Worm (Caenorhabditis elegans) whole organism, midembryonic: ENCODE results near the gene R03G8.6.

ENCODE experiments used
- T22C8.4 ChIP-seq: fragments of 200-800 bp; sonication (Bioruptor generic); IDR thresholded peaks from 2 replicates; pipeline ENCODE4 v1.3.6; 2022; ENCODE audit warnings: missing genetic modification characterization, missing compliant biosample characterization
- cog-1 ChIP-seq: sonication (generic microtip); optimal IDR thresholded peaks from 2 replicates; lab custom pipeline; 2016; ENCODE audit warnings: missing genetic modification characterization, missing compliant biosample characterization
- flt-1 ChIP-seq: fragments of 200-800 bp; sonication (Bioruptor generic); IDR thresholded peaks from 2 replicates; pipeline ENCODE4 v1.3.6; 2022; ENCODE audit warnings: missing genetic modification characterization, missing compliant biosample characterization
- klf-2 ChIP-seq: fragments of 200-800 bp; sonication (Bioruptor generic); conservative IDR thresholded peaks from 2 replicates; pipeline ENCODE4 v1.3.6; 2022; ENCODE audit warnings: missing genetic modification reagents, missing genetic modification characterization, missing compliant biosample characterization
- med-1 ChIP-seq: sonication (generic microtip); optimal IDR thresholded peaks from 2 replicates; lab custom pipeline; 2017; ENCODE audit warnings: missing genetic modification characterization, mild to moderate bottlenecking, missing compliant biosample characterization, antibody characterized with exemption, missing genetic modification reagents; ENCODE audit not compliant: insufficient read depth
- ref-1 ChIP-seq: fragments of 200-800 bp; sonication (Bioruptor generic); conservative IDR thresholded peaks from 2 replicates; pipeline ENCODE4 v1.3.6; 2022; ENCODE audit warnings: missing genetic modification reagents, missing genetic modification characterization, missing compliant biosample characterization
- tab-1 ChIP-seq: fragments of 200-800 bp; sonication (Bioruptor generic); IDR thresholded peaks from 2 replicates; pipeline ENCODE4 v1.3.6; 2022; ENCODE audit warnings: missing genetic modification characterization, missing compliant biosample characterization
- ztf-23 ChIP-seq: fragments of 200-800 bp; sonication (Bioruptor generic); IDR thresholded peaks from 2 replicates; pipeline ENCODE4 v1.3.6; 2022; ENCODE audit warnings: missing genetic modification reagents, missing genetic modification characterization, missing compliant biosample characterization
- ztf-29 ChIP-seq: fragments of 200-800 bp; sonication (Bioruptor generic); IDR thresholded peaks from 2 replicates; pipeline ENCODE4 v1.3.6; 2022; ENCODE audit warnings: missing genetic modification reagents, missing genetic modification characterization, missing compliant biosample characterization

Gene R03G8.6

DNA sequence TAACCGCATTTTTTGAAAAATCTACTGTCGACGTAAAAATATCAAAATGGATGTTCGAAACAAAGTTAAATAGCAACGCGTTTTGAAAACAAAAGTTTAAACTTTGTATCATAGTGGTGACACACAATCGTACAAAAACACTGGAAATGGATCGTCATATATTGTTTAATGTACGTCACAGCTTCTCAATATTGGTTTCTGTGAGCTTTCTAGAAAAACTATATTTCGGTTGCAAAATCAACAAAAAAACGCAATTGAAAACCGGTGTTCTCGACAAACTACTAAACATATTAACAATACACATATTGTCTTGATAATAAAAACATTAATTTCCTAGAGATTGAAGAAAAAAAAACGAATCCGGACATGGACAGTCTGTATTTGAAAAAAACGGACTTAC, at the start of gene R03G8.6:
TSS of gene R03G8.6 (minus strand) at position 101 of the 400 bp plus-strand sequence.
- TF ChIP-seq ztf-23 (GFP tag; lab: Robert Waterston, UW): no peak
- TF ChIP-seq cog-1 (tag; lab: Kevin White, UChicago): no peak
- no peak for TF ChIP-seq T22C8.4
- TF ChIP-seq tab-1: no peak
- TF ChIP-seq ztf-29: no peak
- no peak for TF ChIP-seq ref-1 (GFP tag; lab: Robert Waterston, UW)
- no peak for TF ChIP-seq klf-2 (GFP tag; lab: Robert Waterston, UW)
- TF ChIP-seq med-1 (GFP tag; lab: Kevin White, UChicago): no peak
- TF ChIP-seq flt-1: no peak

DNA sequence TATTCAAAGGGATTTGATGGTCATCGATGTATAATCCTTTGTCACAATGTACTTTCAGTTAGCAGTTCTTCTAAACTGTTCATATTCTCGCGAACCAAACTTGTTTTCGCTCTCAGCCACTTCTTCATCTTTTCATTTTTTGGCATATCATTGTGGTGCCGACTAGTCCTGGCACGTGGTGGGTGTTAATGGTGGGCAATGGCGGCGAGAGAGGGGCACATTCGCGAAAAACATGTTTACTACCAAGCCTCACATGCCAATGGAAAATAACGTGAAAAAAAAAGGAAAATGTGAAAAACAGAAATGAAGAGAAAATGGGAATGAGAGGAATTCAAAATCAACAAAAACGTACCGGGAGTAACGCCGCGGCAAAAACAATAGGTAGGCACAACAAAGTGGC, 46.8 kb upstream of the R03G8.6 start:
- no peak for TF ChIP-seq flt-1
- TF ChIP-seq tab-1: no peak
- no peak for TF ChIP-seq ztf-23 (GFP tag; lab: Robert Waterston, UW)
- TF ChIP-seq klf-2 (GFP tag; lab: Robert Waterston, UW): no peak
- no peak for TF ChIP-seq med-1 (GFP tag; lab: Kevin White, UChicago)

DNA sequence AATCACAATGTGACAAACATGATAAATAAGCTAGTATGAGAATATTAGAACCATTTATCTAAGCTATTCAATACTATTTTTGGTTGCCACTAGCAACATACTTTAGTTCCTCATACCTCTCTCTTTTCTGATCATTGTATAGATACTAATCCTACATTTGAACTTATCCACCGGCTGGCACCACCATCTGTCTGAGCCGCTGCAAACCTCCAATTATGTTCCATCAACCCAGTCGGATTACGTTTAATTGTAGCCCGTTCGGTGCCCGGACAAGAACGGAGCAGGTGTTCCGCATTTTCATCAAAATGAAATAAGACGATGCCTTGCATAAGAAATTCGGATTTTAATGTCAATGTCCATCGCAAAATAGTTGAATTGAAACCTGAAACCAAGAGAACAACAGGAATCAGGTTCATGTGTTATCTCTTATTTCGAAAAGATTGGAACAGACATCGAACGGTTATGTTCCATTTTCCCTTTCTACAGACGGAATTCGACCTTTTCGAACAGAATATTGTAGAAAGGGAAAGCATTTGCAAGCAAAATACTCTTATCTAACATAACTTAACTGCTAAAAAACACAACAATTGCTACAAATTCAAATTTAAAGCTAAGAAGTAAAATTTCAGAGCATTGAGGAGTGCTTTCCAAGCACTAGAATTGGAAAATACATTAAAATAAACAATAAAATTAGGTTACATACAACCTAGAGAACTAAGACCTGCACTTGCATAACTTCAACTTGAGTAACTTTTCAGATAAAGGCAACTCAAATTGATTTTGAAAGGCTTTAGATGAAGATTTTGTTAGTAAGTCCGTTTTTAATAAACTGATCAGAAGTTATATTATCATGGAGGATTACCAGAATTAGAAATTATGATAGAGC, 45.9 kb upstream of the R03G8.6 start:
- TF ChIP-seq cog-1 (tag; lab: Kevin White, UChicago) (peak; percentile 13), T22C8.4 (no peak), flt-1 (peak; percentile 49; the same call in 1 of the 2 replicates), tab-1 (no peak), ztf-29 (no peak)

DNA sequence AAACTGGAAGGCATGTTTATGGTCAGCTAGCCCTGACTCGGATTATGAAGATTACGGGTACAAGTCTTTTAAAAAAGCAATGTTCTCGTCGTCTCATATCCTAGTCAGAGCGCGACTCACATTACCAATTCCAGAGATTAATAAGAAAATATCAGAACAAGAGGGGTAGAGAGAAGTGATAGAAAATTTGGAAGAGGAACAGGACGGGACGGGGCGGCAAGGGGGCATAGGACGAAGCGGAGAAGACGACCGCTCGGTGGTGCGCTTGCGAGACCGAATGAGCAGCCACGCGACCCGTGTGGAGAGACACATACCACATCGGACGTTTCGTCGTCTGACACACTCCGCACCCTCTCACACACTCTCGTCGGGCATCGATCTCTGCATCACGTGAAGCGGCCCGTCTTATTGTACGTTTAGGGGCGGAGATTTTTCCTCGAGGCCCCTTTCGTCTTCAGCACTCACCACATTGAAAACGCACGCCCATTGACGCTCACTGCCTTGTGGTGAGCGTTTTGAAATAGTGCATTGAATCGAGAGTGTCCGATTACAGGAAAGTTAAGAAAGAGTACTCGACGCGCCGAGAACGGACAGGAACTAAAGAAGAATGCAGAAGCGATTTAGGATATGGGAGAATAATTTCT, 44.8 kb upstream of the R03G8.6 start:
- TF ChIP-seq klf-2 (GFP tag; lab: Robert Waterston, UW): no peak
- no peak; the same call in 1 of the 2 replicates for TF ChIP-seq ztf-23 (GFP tag; lab: Robert Waterston, UW)
- peak; percentile 79 for TF ChIP-seq tab-1
- peak; percentile 35; the same call in 1 of the 2 replicates for TF ChIP-seq ztf-29
- TF ChIP-seq flt-1: peak; percentile 84
- 0 out of 2 replicates have a peak, but pooled peaks have one; percentile 9 for TF ChIP-seq ref-1 (GFP tag; lab: Robert Waterston, UW)
- peak; percentile 87 for TF ChIP-seq cog-1 (tag; lab: Kevin White, UChicago)
- no peak for TF ChIP-seq med-1 (GFP tag; lab: Kevin White, UChicago)
- peak; percentile 73 for TF ChIP-seq T22C8.4

DNA sequence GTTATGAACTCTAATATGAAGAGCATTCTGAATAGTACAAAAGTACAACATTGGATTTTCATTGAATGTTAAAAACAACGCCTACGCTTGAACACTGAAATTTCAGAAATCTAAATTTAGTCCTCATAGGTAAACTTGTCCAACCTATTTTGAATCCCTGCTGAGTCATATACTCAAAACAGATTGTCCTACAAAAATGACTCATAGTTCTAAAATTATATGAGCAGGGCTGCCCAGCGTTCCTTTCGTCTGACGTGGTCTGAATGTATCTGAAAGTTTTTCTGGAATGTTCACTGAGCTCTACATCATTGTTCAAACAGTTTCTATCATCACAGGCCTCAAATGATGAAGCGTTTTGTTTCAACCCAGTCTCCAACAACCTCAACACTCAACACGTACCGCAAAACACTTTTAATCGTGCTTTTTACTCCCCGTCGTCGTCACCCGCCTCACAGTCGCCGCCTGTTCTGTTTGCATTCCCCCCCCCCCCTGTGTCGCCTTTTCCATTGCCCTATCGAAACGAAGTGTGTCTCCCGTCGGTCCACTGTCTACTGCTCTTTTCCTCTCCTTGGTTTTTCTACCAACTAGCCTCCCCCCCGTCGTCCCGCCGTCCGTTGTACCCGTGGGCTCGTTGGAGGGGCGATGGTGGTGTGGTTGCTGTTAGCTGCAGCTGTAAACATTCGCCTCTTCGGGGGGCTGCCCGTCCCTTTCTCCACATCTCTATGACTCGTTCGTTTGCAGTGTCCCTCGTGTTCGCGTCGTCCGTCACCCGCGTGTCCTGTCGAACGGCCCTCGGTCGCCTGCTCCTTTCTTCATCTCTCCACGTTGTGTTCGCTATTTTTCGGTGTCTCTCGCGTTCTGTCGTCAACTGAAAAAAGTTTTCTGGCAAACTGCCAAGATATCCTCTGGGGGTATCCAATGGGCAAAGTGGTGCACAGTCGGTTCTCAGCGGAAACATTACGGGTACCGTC, 43.7 kb upstream of the R03G8.6 start:
- TF ChIP-seq med-1 (GFP tag; lab: Kevin White, UChicago) (peak; percentile 6), cog-1 (tag; lab: Kevin White, UChicago) (peak; percentile 5), T22C8.4 (0 out of 2 replicates have a peak, but pooled peaks have one; percentile 21), tab-1 (0 out of 2 replicates have a peak, but pooled peaks have one; percentile 53), klf-2 (GFP tag; lab: Robert Waterston, UW) (no peak), ref-1 (GFP tag; lab: Robert Waterston, UW) (no peak), flt-1 (no peak; the same call in none of the 2 replicates), ztf-29 (peak; percentile 51; the same call in 1 of the 2 replicates), ztf-23 (GFP tag; lab: Robert Waterston, UW) (peak; percentile 68)

DNA sequence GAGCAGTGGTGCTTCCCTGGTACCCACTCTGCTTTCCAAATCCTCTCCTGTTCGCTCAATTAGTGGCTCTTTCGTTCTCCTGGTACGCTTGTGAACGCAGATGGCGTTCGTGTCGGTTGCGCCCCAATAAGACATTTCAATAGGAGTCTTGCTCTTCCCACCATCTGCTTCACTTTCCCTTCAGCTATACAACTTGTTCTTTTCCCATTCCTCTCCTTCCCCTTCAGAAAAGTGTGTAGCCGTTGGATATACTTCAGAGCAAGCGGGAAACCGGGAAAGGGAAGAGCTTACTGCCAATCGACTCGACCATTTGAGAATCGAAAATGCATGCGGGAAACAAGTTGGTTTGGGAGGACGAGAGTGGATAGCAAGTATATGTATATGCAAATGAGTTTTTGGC, 42.9 kb upstream of the R03G8.6 start:
- TF ChIP-seq tab-1: peak; percentile 54; the same call in 1 of the 2 replicates
- peak; percentile 51 for TF ChIP-seq cog-1 (tag; lab: Kevin White, UChicago)
- no peak for TF ChIP-seq T22C8.4

DNA sequence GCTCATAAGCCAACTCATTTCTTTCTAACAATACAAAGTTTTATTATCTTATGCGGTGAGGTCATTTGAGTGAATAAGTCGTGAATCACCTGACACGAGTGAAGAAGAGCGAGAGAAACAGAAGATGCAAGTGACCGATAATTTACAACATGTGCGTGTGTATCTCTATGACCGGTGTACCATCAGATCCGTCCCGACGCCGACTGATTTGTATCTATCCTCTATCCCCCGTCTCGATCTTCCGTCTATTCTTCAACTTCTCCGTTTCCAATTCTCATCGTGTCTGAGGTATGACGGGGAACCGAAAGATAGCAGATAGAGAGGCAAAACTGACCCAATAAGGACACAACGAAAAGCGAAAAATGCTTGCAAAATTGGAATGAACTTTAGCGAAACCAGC, 41.1 kb upstream of the R03G8.6 start, which contains the start of gene F09A5.3:
TSS of gene F09A5.3 (plus strand) at position 162 of the 400 bp plus-strand sequence.
- TF ChIP-seq cog-1 (tag; lab: Kevin White, UChicago): peak; percentile 8
- TF ChIP-seq tab-1: no peak

DNA sequence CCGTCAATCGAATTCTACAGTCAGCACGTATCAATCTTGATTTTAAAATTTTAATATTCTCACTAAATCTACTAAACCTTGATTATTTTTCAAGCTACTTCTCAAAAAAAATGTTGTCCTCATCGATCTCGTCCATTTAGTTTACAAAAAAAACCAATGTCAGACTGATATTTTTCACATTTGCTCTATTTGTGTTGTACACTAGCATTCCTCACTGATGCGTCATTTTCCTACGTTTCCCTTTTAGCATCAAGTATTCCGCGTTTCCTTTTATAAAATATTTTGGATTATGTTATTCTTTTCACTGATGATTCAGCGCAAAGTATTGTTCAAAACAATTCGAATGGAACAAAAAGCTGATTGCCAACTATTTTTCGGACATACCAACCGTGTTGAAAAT, 39.2 kb upstream of the R03G8.6 start, which contains the start of gene ttr-34:
TSS of gene ttr-34 (plus strand) at position 301 of the 400 bp plus-strand sequence.
- no peak for TF ChIP-seq klf-2 (GFP tag; lab: Robert Waterston, UW)
- no peak for TF ChIP-seq cog-1 (tag; lab: Kevin White, UChicago)
- TF ChIP-seq T22C8.4: no peak
- no peak for TF ChIP-seq med-1 (GFP tag; lab: Kevin White, UChicago)
- no peak for TF ChIP-seq ref-1 (GFP tag; lab: Robert Waterston, UW)
- TF ChIP-seq ztf-23 (GFP tag; lab: Robert Waterston, UW): no peak
- TF ChIP-seq flt-1: no peak
- no peak for TF ChIP-seq ztf-29
- TF ChIP-seq tab-1: no peak

DNA sequence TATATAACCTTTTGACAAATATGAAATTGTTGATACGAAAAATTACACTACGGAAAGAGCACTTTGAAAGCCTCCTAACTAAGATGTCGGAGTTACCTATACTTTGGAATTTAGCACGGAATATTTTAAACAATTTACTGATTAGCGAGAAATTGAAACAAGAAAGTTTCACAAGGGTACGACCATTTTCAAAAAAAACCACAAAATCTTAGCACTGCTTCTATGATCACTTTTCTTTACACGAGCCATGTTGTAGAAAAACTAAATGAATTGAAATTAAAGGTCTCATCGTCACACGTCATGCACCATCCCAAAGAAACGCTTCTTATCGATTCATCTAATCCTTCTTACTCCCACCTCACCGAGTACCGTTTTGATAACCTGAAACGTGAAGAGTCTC, 34.5 kb upstream of the R03G8.6 start, which contains the start of gene F09A5.2:
TSS of gene F09A5.2 (plus strand) at position 301 of the 400 bp plus-strand sequence.
- no peak for TF ChIP-seq med-1 (GFP tag; lab: Kevin White, UChicago)
- TF ChIP-seq ref-1 (GFP tag; lab: Robert Waterston, UW): no peak
- no peak for TF ChIP-seq T22C8.4
- no peak for TF ChIP-seq klf-2 (GFP tag; lab: Robert Waterston, UW)
- no peak for TF ChIP-seq cog-1 (tag; lab: Kevin White, UChicago)
- no peak for TF ChIP-seq ztf-23 (GFP tag; lab: Robert Waterston, UW)
- no peak for TF ChIP-seq tab-1
- TF ChIP-seq ztf-29: no peak
